Worm (Caenorhabditis elegans) whole organism, late embryonic: Measurements from ENCODE around the gene F17C8.3.

Experiments
- ceh-18 ChIP-seq: sonication (generic microtip); optimal IDR thresholded peaks from 2 replicates; lab custom pipeline; 2016; ENCODE audit warnings: missing genetic modification characterization, missing compliant biosample characterization
- che-1 ChIP-seq: sonication (generic microtip); optimal IDR thresholded peaks from 2 replicates; lab custom pipeline; 2016; ENCODE audit warnings: mild to moderate bottlenecking, missing genetic modification characterization, missing compliant biosample characterization
- elt-2 ChIP-seq: sonication (generic microtip); optimal IDR thresholded peaks from 2 replicates; lab custom pipeline; 2016; ENCODE audit warnings: missing genetic modification reagents, missing genetic modification characterization, missing compliant biosample characterization
- eyg-1 ChIP-seq: sonication (generic microtip); optimal IDR thresholded peaks from 2 replicates; lab custom pipeline; 2016; ENCODE audit warnings: missing genotype, missing genetic modification characterization, missing compliant biosample characterization
- gmeb-2 ChIP-seq: sonication (generic microtip); optimal IDR thresholded peaks from 2 replicates; lab custom pipeline; 2016; ENCODE audit warnings: missing genetic modification characterization, inconsistent platforms, missing compliant biosample characterization
- hlh-6 ChIP-seq: sonication (generic microtip); optimal IDR thresholded peaks from 2 replicates; lab custom pipeline; 2016; ENCODE audit warnings: missing genotype, missing genetic modification characterization, missing compliant biosample characterization
- hlh-8 ChIP-seq: sonication (generic microtip); optimal IDR thresholded peaks from 2 replicates; lab custom pipeline; 2016; ENCODE audit warnings: missing genotype, missing genetic modification characterization, missing compliant biosample characterization
- nfya-1 ChIP-seq: sonication (generic microtip); optimal IDR thresholded peaks from 2 replicates; lab custom pipeline; 2017; ENCODE audit warnings: missing genetic modification characterization, mild to moderate bottlenecking, missing compliant biosample characterization, antibody characterized with exemption, moderate library complexity
- pag-3 ChIP-seq: sonication (generic microtip); optimal IDR thresholded peaks from 2 replicates; lab custom pipeline; 2016; ENCODE audit warnings: missing compliant biosample characterization, missing genetic modification characterization, borderline replicate concordance
- pat-9 ChIP-seq: fragments of 200-800 bp; sonication (Bioruptor generic); optimal IDR thresholded peaks from 2 replicates; lab custom pipeline; 2018; ENCODE audit warnings: mild to moderate bottlenecking, missing genetic modification characterization, moderate library complexity, missing compliant biosample characterization
- rnt-1 ChIP-seq: sonication (generic microtip); optimal IDR thresholded peaks from 2 replicates; lab custom pipeline; 2016; ENCODE audit warnings: missing genetic modification characterization, missing compliant biosample characterization

- TF ChIP-seq gmeb-2 (no peak), ceh-18 (tag; lab: Kevin White, UChicago) (no peak), elt-2 (tag; lab: Kevin White, UChicago) (no peak), nfya-1 (tag; lab: Kevin White, UChicago) (no peak), rnt-1 (tag; lab: Kevin White, UChicago) (no peak), hlh-8 (tag; lab: Kevin White, UChicago) (no peak), hlh-6 (tag; lab: Kevin White, UChicago) (no peak), pag-3 (tag; lab: Kevin White, UChicago) (no peak), eyg-1 (no peak), pat-9 (tag; lab: Kevin White, UChicago) (no peak), che-1 (tag; lab: Kevin White, UChicago) (no peak)
Observed at ce11 chrIII:4720620-4721227, 11.0 kb upstream of the F17C8.3 start, which contains the start of gene emb-5.
